Fruit fly (Drosophila melanogaster): ENCODE data around the gene Pi4KIIIalpha.

Pi4KIIIalpha gene

dm6 chrX:2585716-2586082 lies 38.9 kb upstream of the Pi4KIIIalpha start, which contains the start of gene wds (continued):
- TF ChIP-seq CG13424 (tag; optimal IDR thresholded peaks at IDR 0.05): no peak
- no peak for TF ChIP-seq Hmr (GFP tag; optimal IDR thresholded peaks at IDR 0.05)
- TF ChIP-seq C15 (GFP tag; IDR thresholded peaks at IDR 0.05): no peak
- TF ChIP-seq sim (GFP tag; IDR thresholded peaks at IDR 0.05): no peak
- TF ChIP-seq amos (GFP tag; IDR thresholded peaks at IDR 0.05; ENCODE audit: partially characterized antibody): 0 out of 2 replicates have a peak, but pooled peaks have one; percentile 27
- TF ChIP-seq mam (GFP tag; optimal IDR thresholded peaks at IDR 0.05): peak; percentile 4
- TF ChIP-seq salm (tag; optimal IDR thresholded peaks at IDR 0.05): no peak
- TF ChIP-seq row (GFP tag; IDR thresholded peaks at IDR 0.05): 0 out of 3 replicates have a peak, but pooled peaks have one; percentile 9
- no peak for TF ChIP-seq CG4404 (GFP tag; IDR thresholded peaks at IDR 0.05)
- TF ChIP-seq sens (GFP tag): peak; percentile 60
- peak; percentile 80 for TF ChIP-seq dm (GFP tag; optimal IDR thresholded peaks at IDR 0.05)
- no peak for TF ChIP-seq CG11247 (GFP tag; IDR thresholded peaks at IDR 0.05)
- TF ChIP-seq gsb-n (tag; optimal IDR thresholded peaks at IDR 0.05): no peak
- peak; percentile 40 for TF ChIP-seq stwl (tag; optimal IDR thresholded peaks at IDR 0.05)
- no peak for TF ChIP-seq odd (GFP tag; optimal IDR thresholded peaks at IDR 0.05)
- no peak for TF ChIP-seq Hand (GFP tag; optimal IDR thresholded peaks at IDR 0.05)
- TF ChIP-seq Med (GFP tag): no peak
- peak; percentile 48 for TF ChIP-seq BEAF-32 (GFP tag; optimal IDR thresholded peaks at IDR 0.05)
- TF ChIP-seq klu (GFP tag; IDR thresholded peaks at IDR 0.05): no peak
- TF ChIP-seq ara (GFP tag; IDR thresholded peaks at IDR 0.05): no peak
- no peak for TF ChIP-seq ERR (GFP tag; optimal IDR thresholded peaks at IDR 0.05)
- TF ChIP-seq phol (tag; optimal IDR thresholded peaks at IDR 0.05): peak; percentile 2
- no peak for TF ChIP-seq ind (GFP tag; optimal IDR thresholded peaks at IDR 0.05)
- peak; percentile 61 for TF ChIP-seq MESR4 (GFP tag; optimal IDR thresholded peaks at IDR 0.05)
- TF ChIP-seq Sin3A (optimal IDR thresholded peaks at IDR 0.05): peak; percentile 68
- no peak for TF ChIP-seq Dip2 (GFP tag; IDR thresholded peaks at IDR 0.05)
- no peak for TF ChIP-seq sens-2 (GFP tag; IDR thresholded peaks at IDR 0.05)
- TF ChIP-seq CG2116 (GFP tag; optimal IDR thresholded peaks at IDR 0.05): peak; percentile 75
- TF ChIP-seq Ets97D (GFP tag; optimal IDR thresholded peaks at IDR 0.05): peak; percentile 50
- no peak for TF ChIP-seq CG32772 (GFP tag; IDR thresholded peaks at IDR 0.05)
- no peak for TF ChIP-seq zfh2 (GFP tag; optimal IDR thresholded peaks at IDR 0.05)
- no peak for TF ChIP-seq Deaf1 (tag; optimal IDR thresholded peaks at IDR 0.05)
- peak; percentile 32 for TF ChIP-seq CG1603 (tag; optimal IDR thresholded peaks at IDR 0.05)
- TF ChIP-seq CG14710 (tag; optimal IDR thresholded peaks at IDR 0.05): peak; percentile 15
- no peak for TF ChIP-seq Doc3 (GFP tag; IDR thresholded peaks at IDR 0.05; ENCODE audit: partially characterized antibody)
- no peak for TF ChIP-seq lbe (GFP tag; optimal IDR thresholded peaks at IDR 0.05)
- TF ChIP-seq CG17361 (GFP tag; IDR thresholded peaks at IDR 0.05): 0 out of 3 replicates have a peak, but pooled peaks have one; percentile 19
- TF ChIP-seq tup (GFP tag; optimal IDR thresholded peaks at IDR 0.05): no peak
- TF ChIP-seq grn (GFP tag; optimal IDR thresholded peaks at IDR 0.05): no peak
- TF ChIP-seq CG3163 (GFP tag; optimal IDR thresholded peaks at IDR 0.05): no peak
- peak; percentile 21; the same call in 1 of the 2 replicates for TF ChIP-seq CG13287 (GFP tag; IDR thresholded peaks at IDR 0.05; ENCODE audit: partially characterized antibody)
